Fruit fly (Drosophila melanogaster) whole organism, embryonic: ENCODE measurements around the gene CG34307.

Experiments
- Bdp1 ChIP-seq: fragments of 200-800 bp; sonication (Bioruptor generic); optimal IDR thresholded peaks from 3 replicates; lab custom pipeline; 2016; ENCODE audit warnings: missing biosample characterization, missing genetic modification characterization
- Bgb ChIP-seq: fragments of 200-800 bp; sonication (Bioruptor generic); IDR thresholded peaks from 2 replicates; pipeline ENCODE4 v1.3.6; 2022; ENCODE audit warnings: missing biosample characterization, missing genetic modification characterization; ENCODE audit not compliant: partially characterized antibody
- CG10543 ChIP-seq: fragments of 200-800 bp; sonication (Bioruptor generic); optimal IDR thresholded peaks from 3 replicates; lab custom pipeline; 2017; ENCODE audit warnings: missing biosample characterization, mild to moderate bottlenecking, missing genetic modification characterization, moderate library complexity
- CG11456 ChIP-seq: fragments of 200-800 bp; sonication (Bioruptor generic); IDR thresholded peaks from 3 replicates; pipeline ENCODE4 v1.3.6; 2022; ENCODE audit warnings: missing biosample characterization, missing genetic modification characterization
- CG11723 ChIP-seq: fragments of 200-800 bp; sonication (Bioruptor generic); optimal IDR thresholded peaks from 2 replicates; lab custom pipeline; 2017; ENCODE audit warnings: missing biosample characterization, mild to moderate bottlenecking, missing genetic modification characterization
- CG12071 ChIP-seq: fragments of 200-800 bp; sonication (Bioruptor generic); optimal IDR thresholded peaks from 3 replicates; lab custom pipeline; 2018; ENCODE audit warnings: missing biosample characterization, mild to moderate bottlenecking, missing genetic modification characterization
- CG13287 ChIP-seq: fragments of 200-800 bp; sonication (Bioruptor generic); IDR thresholded peaks from 2 replicates; pipeline ENCODE4 v1.3.6; 2022; ENCODE audit warnings: missing biosample characterization, missing genetic modification characterization; ENCODE audit not compliant: partially characterized antibody
- CG14860 ChIP-seq: fragments of 200-800 bp; sonication (Bioruptor generic); IDR thresholded peaks from 3 replicates; pipeline ENCODE4 v1.3.6; 2022; ENCODE audit warnings: missing biosample characterization, missing genetic modification characterization; ENCODE audit not compliant: partially characterized antibody
- CG16813 ChIP-seq: fragments of 200-800 bp; sonication (Bioruptor generic); IDR thresholded peaks from 3 replicates; pipeline ENCODE4 v1.3.6; 2022; ENCODE audit warnings: missing biosample characterization, missing genetic modification characterization; ENCODE audit not compliant: partially characterized antibody
- CG17359 ChIP-seq: fragments of 200-800 bp; sonication (Bioruptor generic); optimal IDR thresholded peaks from 3 replicates; lab custom pipeline; 2018; ENCODE audit warnings: missing biosample characterization, mild to moderate bottlenecking, missing genetic modification characterization, moderate library complexity
- CG2199 ChIP-seq: fragments of 200-800 bp; sonication (Bioruptor generic); IDR thresholded peaks from 3 replicates; pipeline ENCODE4 v1.3.6; 2022; ENCODE audit warnings: missing biosample characterization, missing genetic modification characterization
- CG2202 ChIP-seq: fragments of 200-800 bp; sonication (Bioruptor generic); optimal IDR thresholded peaks from 2 replicates; lab custom pipeline; 2018; ENCODE audit warnings: missing biosample characterization, mild to moderate bottlenecking, missing genetic modification characterization
- CG3163 ChIP-seq: fragments of 200-800 bp; sonication (Bioruptor generic); optimal IDR thresholded peaks from 3 replicates; lab custom pipeline; 2016; ENCODE audit warnings: missing biosample characterization, missing genetic modification characterization
- CG34224 ChIP-seq: fragments of 200-800 bp; sonication (Bioruptor generic); IDR thresholded peaks from 3 replicates; pipeline ENCODE4 v1.3.6; 2022; ENCODE audit warnings: missing biosample characterization, missing genetic modification characterization; ENCODE audit not compliant: partially characterized antibody
- CG4360 ChIP-seq: fragments of 200-800 bp; sonication (Bioruptor generic); IDR thresholded peaks from 2 replicates; pipeline ENCODE4 v1.3.6; 2022; ENCODE audit warnings: missing biosample characterization, missing genetic modification characterization
- CG5953 ChIP-seq: fragments of 200-800 bp; sonication (Bioruptor generic); IDR thresholded peaks from 2 replicates; pipeline ENCODE4 v1.3.6; 2022; ENCODE audit warnings: missing biosample characterization, missing genetic modification characterization
- CG6765 ChIP-seq: fragments of 200-800 bp; sonication (Bioruptor generic); optimal IDR thresholded peaks from 3 replicates; lab custom pipeline; 2017; ENCODE audit warnings: missing biosample characterization, mild to moderate bottlenecking, missing genetic modification characterization
- CG6854 ChIP-seq: fragments of 200-800 bp; sonication (Bioruptor generic); optimal IDR thresholded peaks from 3 replicates; lab custom pipeline; 2017; ENCODE audit warnings: missing biosample characterization, mild to moderate bottlenecking, missing genetic modification characterization
- CG8765 ChIP-seq: fragments of 200-800 bp; sonication (Bioruptor generic); IDR thresholded peaks from 2 replicates; pipeline ENCODE4 v1.3.6; 2022; ENCODE audit warnings: missing biosample characterization, missing genetic modification characterization
- CHES-1-like ChIP-seq: fragments of 200-800 bp; sonication (Bioruptor generic); optimal IDR thresholded peaks from 2 replicates; lab custom pipeline; 2016; ENCODE audit warnings: missing biosample characterization, missing genetic modification characterization
- Dll ChIP-seq: fragments of 200-800 bp; sonication (Bioruptor generic); IDR thresholded peaks from 4 replicates; pipeline ENCODE4 v1.3.6; 2022; ENCODE audit warnings: missing biosample characterization, missing genetic modification characterization; ENCODE audit not compliant: partially characterized antibody
- Drgx ChIP-seq: fragments of 200-800 bp; sonication (Bioruptor generic); IDR thresholded peaks from 2 replicates; pipeline ENCODE4 v1.3.6; 2022; ENCODE audit warnings: missing biosample characterization, missing genetic modification characterization
- Ets65A ChIP-seq: fragments of 200-800 bp; sonication (Bioruptor generic); peaks from one replicate; lab custom pipeline; 2016; ENCODE audit warnings: missing biosample characterization, missing genetic modification characterization
- Mad ChIP-seq: fragments of 200-800 bp; sonication (Bioruptor generic); optimal IDR thresholded peaks from 2 replicates; lab custom pipeline; 2016; ENCODE audit warnings: missing biosample characterization, missing genetic modification characterization
- Scr ChIP-seq: fragments of 200-800 bp; sonication (Bioruptor generic); IDR thresholded peaks from 2 replicates; pipeline ENCODE4 v1.3.6; 2022; ENCODE audit warnings: missing biosample characterization, missing genetic modification characterization; ENCODE audit not compliant: partially characterized antibody
- Tbp ChIP-seq: fragments of >200 bp; optimal IDR thresholded peaks from 2 replicates; lab custom pipeline; 2018; ENCODE audit warnings: missing biosample characterization, missing genetic modification characterization
- abd-A ChIP-seq: fragments of 200-800 bp; sonication (Bioruptor generic); optimal IDR thresholded peaks from 3 replicates; lab custom pipeline; 2019; ENCODE audit warnings: missing biosample characterization, mild to moderate bottlenecking, missing genetic modification characterization, moderate library complexity
- amos ChIP-seq: fragments of 200-800 bp; sonication (Bioruptor generic); IDR thresholded peaks from 2 replicates; pipeline ENCODE4 v1.3.6; 2022; ENCODE audit warnings: missing biosample characterization, missing genetic modification characterization; ENCODE audit not compliant: partially characterized antibody
- bigmax ChIP-seq: fragments of 200-800 bp; sonication (Bioruptor generic); optimal IDR thresholded peaks from 2 replicates; lab custom pipeline; 2018; ENCODE audit warnings: missing biosample characterization, mild to moderate bottlenecking, missing genetic modification characterization
- btn ChIP-seq: fragments of 200-800 bp; sonication (Bioruptor generic); optimal IDR thresholded peaks from 2 replicates; lab custom pipeline; 2016; ENCODE audit warnings: missing biosample characterization, missing genetic modification characterization
- caup ChIP-seq: fragments of 200-800 bp; sonication (Bioruptor generic); optimal IDR thresholded peaks from 3 replicates; lab custom pipeline; 2017; ENCODE audit warnings: missing biosample characterization, mild to moderate bottlenecking, missing genetic modification characterization, moderate library complexity; ENCODE audit not compliant: severe bottlenecking
- cg ChIP-seq: fragments of 200-800 bp; sonication (Bioruptor generic); optimal IDR thresholded peaks from 3 replicates; lab custom pipeline; 2019; ENCODE audit warnings: missing biosample characterization, mild to moderate bottlenecking, missing genetic modification characterization, moderate library complexity
- chinmo ChIP-seq: fragments of 200-800 bp; sonication (Bioruptor generic); IDR thresholded peaks from 4 replicates; pipeline ENCODE4 v1.3.6; 2022; ENCODE audit warnings: missing biosample characterization, missing genetic modification characterization; ENCODE audit not compliant: partially characterized antibody
- chn ChIP-seq: fragments of 200-800 bp; sonication (Bioruptor generic); optimal IDR thresholded peaks from 2 replicates; lab custom pipeline; 2016; ENCODE audit warnings: missing biosample characterization, missing genetic modification characterization
- ci ChIP-seq: fragments of 200-800 bp; sonication (Bioruptor generic); IDR thresholded peaks from 3 replicates; pipeline ENCODE4 v1.3.6; 2022; ENCODE audit warnings: missing biosample characterization, missing genetic modification characterization
- crol ChIP-seq: fragments of 200-800 bp; sonication (Bioruptor generic); IDR thresholded peaks from 2 replicates; pipeline ENCODE4 v1.3.6; 2022; ENCODE audit warnings: missing biosample characterization, missing genetic modification characterization
- danr ChIP-seq: fragments of 200-800 bp; sonication (Bioruptor generic); IDR thresholded peaks from 2 replicates; pipeline ENCODE4 v1.3.6; 2022; ENCODE audit warnings: missing biosample characterization, missing genetic modification characterization
- dm ChIP-seq: fragments of 200-800 bp; sonication (Bioruptor generic); optimal IDR thresholded peaks from 3 replicates; lab custom pipeline; 2016; ENCODE audit warnings: missing biosample characterization, missing genetic modification characterization
- eve ChIP-seq, 2 experiments: fragments of >200 bp; optimal IDR thresholded peaks; 2 replicates each; lab custom pipeline; 2017; ENCODE audit warnings: missing biosample characterization in 2 of 2, missing genetic modification characterization in 2 of 2
- ham ChIP-seq: fragments of 200-800 bp; sonication (Bioruptor generic); IDR thresholded peaks from 2 replicates; pipeline ENCODE4 v1.3.6; 2022; ENCODE audit warnings: missing biosample characterization, missing genetic modification characterization
- nerfin-2 ChIP-seq: fragments of 200-800 bp; sonication (Bioruptor generic); IDR thresholded peaks from 2 replicates; pipeline ENCODE4 v1.3.6; 2022; ENCODE audit warnings: missing biosample characterization, missing genetic modification characterization; ENCODE audit not compliant: partially characterized antibody
- scrt ChIP-seq: fragments of 200-800 bp; sonication (Bioruptor generic); optimal IDR thresholded peaks from 2 replicates; lab custom pipeline; 2018; ENCODE audit warnings: missing biosample characterization, mild to moderate bottlenecking, missing genetic modification characterization, moderate library complexity
- shn ChIP-seq: fragments of 200-800 bp; sonication (Bioruptor generic); optimal IDR thresholded peaks from 3 replicates; lab custom pipeline; 2016; ENCODE audit warnings: missing biosample characterization, missing genetic modification characterization
- so ChIP-seq: fragments of 200-800 bp; sonication (Bioruptor generic); IDR thresholded peaks from 3 replicates; pipeline ENCODE4 v1.3.6; 2022; ENCODE audit warnings: missing biosample characterization, missing genetic modification characterization
- vvl ChIP-seq: fragments of 200-800 bp; sonication (Bioruptor generic); IDR thresholded peaks from 2 replicates; pipeline ENCODE4 v1.3.6; 2022; ENCODE audit warnings: missing biosample characterization, missing genetic modification characterization
- zfh1 ChIP-seq: fragments of 200-800 bp; sonication (Bioruptor generic); IDR thresholded peaks from 3 replicates; pipeline ENCODE4 v1.3.6; 2022; ENCODE audit warnings: missing biosample characterization, missing genetic modification characterization

Gene CG34307

dm6 chr3R:11868562-11868961 lies 28.8 kb upstream of the CG34307 start (continued):
- 0 out of 4 replicates have a peak, but pooled peaks have one; percentile 53 for TF ChIP-seq chinmo (GFP tag; lab: Robert Waterston, UW)

DNA sequence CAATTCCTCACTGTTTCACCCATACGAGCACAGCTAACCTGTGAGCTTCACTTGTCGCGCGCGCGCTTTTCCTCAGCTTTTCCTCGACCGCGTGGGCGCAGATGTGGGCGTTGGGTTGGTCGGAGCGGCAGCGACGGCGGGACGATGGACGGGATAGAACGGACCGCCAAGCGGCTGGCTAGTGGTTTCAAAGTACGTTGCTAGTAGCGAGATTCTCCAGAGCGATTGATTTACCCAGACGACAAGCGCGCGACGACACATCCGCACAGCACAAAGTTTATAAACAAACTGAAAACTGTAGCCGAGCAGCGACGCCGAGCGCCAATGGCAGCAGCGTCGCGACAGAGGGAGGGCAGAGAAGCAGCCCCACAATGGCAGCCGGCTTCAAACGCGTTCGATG lies 28.2 kb upstream of the CG34307 start, which contains the start of gene CG6959:
Gene CG6959, minus strand, starts transcription at position 292 of the 400 bp plus-strand sequence.
- TF ChIP-seq CG3163 (GFP tag; lab: Kevin White, UChicago) = peak; percentile 13
- peak; percentile 63 for TF ChIP-seq Drgx (GFP tag; lab: Robert Waterston, UW)
- peak; percentile 40 for TF ChIP-seq dm (GFP tag; lab: Kevin White, UChicago)
- peak; percentile 78; the same call in 2 of the 3 replicates for TF ChIP-seq ci
- 0 out of 2 replicates have a peak, but pooled peaks have one; percentile 20 for TF ChIP-seq CG5953 (GFP tag; lab: Robert Waterston, UW)
- 0 out of 3 replicates have a peak, but pooled peaks have one; percentile 59 for TF ChIP-seq CG2199
- no peak for TF ChIP-seq Mad (GFP tag; lab: Kevin White, UChicago)
- peak; percentile 50; the same call in 1 of the 3 replicates for TF ChIP-seq CG11456 (GFP tag; lab: Robert Waterston, UW)
- peak; percentile 13 for TF ChIP-seq Ets65A (GFP tag; lab: Kevin White, UChicago)
- TF ChIP-seq chn (GFP tag; lab: Kevin White, UChicago) = peak; percentile 17
- 0 out of 2 replicates have a peak, but pooled peaks have one; percentile 20 for TF ChIP-seq Scr (GFP tag; lab: Robert Waterston, UW)
- peak; percentile 30 for TF ChIP-seq CG6765 (GFP tag; lab: Kevin White, UChicago)
- 0 out of 2 replicates have a peak, but pooled peaks have one; percentile 43 for TF ChIP-seq CG8765 (GFP tag; lab: Robert Waterston, UW)
- TF ChIP-seq caup = peak; percentile 37
- peak; percentile 41 for TF ChIP-seq CHES-1-like (GFP tag; lab: Kevin White, UChicago)
- peak; percentile 41; the same call in 1 of the 3 replicates for TF ChIP-seq so
- no peak for TF ChIP-seq CG11723 (GFP tag; lab: Kevin White, UChicago)
- TF ChIP-seq btn = peak; percentile 11
- peak; percentile 23 for TF ChIP-seq cg (GFP tag; lab: Kevin White, UChicago)
- 0 out of 2 replicates have a peak, but pooled peaks have one; percentile 6 for TF ChIP-seq ham
- 0 out of 4 replicates have a peak, but pooled peaks have one; percentile 15 for TF ChIP-seq Dll (GFP tag; lab: Robert Waterston, UW)
- TF ChIP-seq CG2202 (tag; lab: Kevin White, UChicago) = no peak
- peak; percentile 38; the same call in 2 of the 3 replicates for TF ChIP-seq CG34224
- peak; percentile 10 for TF ChIP-seq abd-A (tag; lab: Kevin White, UChicago)
- peak; percentile 2 for TF ChIP-seq shn (GFP tag; lab: Kevin White, UChicago)
- no peak for TF ChIP-seq Bdp1 (GFP tag; lab: Kevin White, UChicago)
- peak in 1 of 2 experiments; percentile 49 for TF ChIP-seq eve (GFP tag; optimal IDR thresholded peaks at IDR 0.05; lab: Kevin White, UChicago)
- TF ChIP-seq bigmax (GFP tag; lab: Kevin White, UChicago) = peak; percentile 6
- TF ChIP-seq CG14860 (GFP tag; lab: Robert Waterston, UW) = 0 out of 3 replicates have a peak, but pooled peaks have one; percentile 25
- TF ChIP-seq CG12071 (GFP tag; lab: Kevin White, UChicago) = peak; percentile 11
- TF ChIP-seq CG6854 (GFP tag; lab: Kevin White, UChicago) = no peak
- 0 out of 2 replicates have a peak, but pooled peaks have one; percentile 37 for TF ChIP-seq crol
- peak; percentile 31 for TF ChIP-seq CG10543 (GFP tag; lab: Kevin White, UChicago)
- TF ChIP-seq zfh1 (GFP tag; lab: Robert Waterston, UW) = peak; percentile 21; the same call in 1 of the 3 replicates
- peak; percentile 9; the same call in 1 of the 3 replicates for TF ChIP-seq CG16813 (GFP tag; lab: Robert Waterston, UW)
- no peak for TF ChIP-seq CG17359 (tag; lab: Kevin White, UChicago)
- TF ChIP-seq amos = peak; percentile 30; the same call in 1 of the 2 replicates
- 0 out of 2 replicates have a peak, but pooled peaks have one; percentile 14 for TF ChIP-seq CG4360
- TF ChIP-seq vvl (GFP tag; lab: Robert Waterston, UW) = peak; percentile 37; the same call in 1 of the 2 replicates
- TF ChIP-seq scrt (GFP tag; lab: Kevin White, UChicago) = no peak
- peak; percentile 46; the same call in 1 of the 2 replicates for TF ChIP-seq nerfin-2 (GFP tag; lab: Robert Waterston, UW)
- TF ChIP-seq danr (GFP tag; lab: Robert Waterston, UW) = no peak
- TF ChIP-seq CG13287 (GFP tag; lab: Robert Waterston, UW) = peak; percentile 22; the same call in 1 of the 2 replicates
- TF ChIP-seq Bgb = peak; percentile 60
- TF ChIP-seq Tbp = no peak
